Worm (Caenorhabditis elegans): ENCODE data around the gene abts-3.

Gene abts-3

ce11 chrII:6136712-6137111 is 4.0 kb downstream of the abts-3 start:
- TF ChIP-seq F52B5.7 (tag; optimal IDR thresholded peaks at IDR 0.05) (no peak), ccch-3 (GFP tag; optimal IDR thresholded peaks at IDR 0.05) (no peak), lin-54 (GFP tag; optimal IDR thresholded peaks at IDR 0.05) (no peak), Y56A3A.18 (GFP tag; IDR thresholded peaks at IDR 0.05) (no peak), nhr-90 (tag; optimal IDR thresholded peaks at IDR 0.05) (no peak), attf-3 (GFP tag; conservative IDR thresholded peaks at IDR 0.05) (no peak), F55B11.4 (tag; optimal IDR thresholded peaks at IDR 0.05; ENCODE audit: borderline replicate concordance, insufficient read depth) (no peak), egl-44 (GFP tag; IDR thresholded peaks at IDR 0.05) (no peak)

- TF ChIP-seq Y67H2A.10 (GFP tag; conservative IDR thresholded peaks at IDR 0.05) (no peak), aptf-3 (GFP tag; IDR thresholded peaks at IDR 0.05) (no peak), somi-1 (GFP tag; optimal IDR thresholded peaks at IDR 0.05) (no peak), F22D6.2 (tag; optimal IDR thresholded peaks at IDR 0.05) (no peak), let-607 (tag; optimal IDR thresholded peaks at IDR 0.05) (no peak), repo-1 (tag; optimal IDR thresholded peaks at IDR 0.05) (no peak), mcd-1 (GFP tag; IDR thresholded peaks at IDR 0.05) (no peak), attf-5 (GFP tag; optimal IDR thresholded peaks at IDR 0.05) (no peak)
These were observed 5.4 kb downstream of the abts-3 start for ce11 chrII:6138138-6138537.

- TF ChIP-seq cebp-2 (GFP tag; IDR thresholded peaks at IDR 0.05) (no peak), gei-17 (GFP tag; optimal IDR thresholded peaks at IDR 0.05) (no peak)
These were observed 6.8 kb downstream of the abts-3 start for ce11 chrII:6139484-6139883.

ce11 chrII:6142539-6142938 is 9.8 kb downstream of the abts-3 start:
- TF ChIP-seq bed-1 (GFP tag; IDR thresholded peaks at IDR 0.05) (no peak), lag-1 (GFP tag; IDR thresholded peaks at IDR 0.05) (no peak), ztf-6 (GFP tag; IDR thresholded peaks at IDR 0.05) (no peak), let-607 (tag; optimal IDR thresholded peaks at IDR 0.05) (no peak), unc-130 (GFP tag; optimal IDR thresholded peaks at IDR 0.05) (no peak), tbp1 (GFP tag; optimal IDR thresholded peaks at IDR 0.05) (no peak), bed-2 (GFP tag; IDR thresholded peaks at IDR 0.05) (no peak), somi-1 (GFP tag; optimal IDR thresholded peaks at IDR 0.05) (no peak), F10E7.11 (tag; optimal IDR thresholded peaks at IDR 0.05) (no peak), him-1 (tag; optimal IDR thresholded peaks at IDR 0.05) (no peak), ceh-91 (GFP tag; IDR thresholded peaks at IDR 0.05) (no peak), cebp-1 (GFP tag; IDR thresholded peaks at IDR 0.05) (no peak), cebp-1 (tag; optimal IDR thresholded peaks at IDR 0.05) (no peak), snpc-4 (GFP tag; optimal IDR thresholded peaks at IDR 0.05) (no peak), snpc-4 (tag; optimal IDR thresholded peaks at IDR 0.05) (no peak), ceh-58 (GFP tag; IDR thresholded peaks at IDR 0.05) (no peak), atf-7 (tag; optimal IDR thresholded peaks at IDR 0.05) (no peak), snpc-1.3 (tag; optimal IDR thresholded peaks at IDR 0.05; ENCODE audit: insufficient read depth) (no peak), madf-6 (GFP tag; IDR thresholded peaks at IDR 0.05) (no peak)

Measured in whole organism, young adult.